Worm (Caenorhabditis elegans): ENCODE results near the gene srx-50.

DNA sequence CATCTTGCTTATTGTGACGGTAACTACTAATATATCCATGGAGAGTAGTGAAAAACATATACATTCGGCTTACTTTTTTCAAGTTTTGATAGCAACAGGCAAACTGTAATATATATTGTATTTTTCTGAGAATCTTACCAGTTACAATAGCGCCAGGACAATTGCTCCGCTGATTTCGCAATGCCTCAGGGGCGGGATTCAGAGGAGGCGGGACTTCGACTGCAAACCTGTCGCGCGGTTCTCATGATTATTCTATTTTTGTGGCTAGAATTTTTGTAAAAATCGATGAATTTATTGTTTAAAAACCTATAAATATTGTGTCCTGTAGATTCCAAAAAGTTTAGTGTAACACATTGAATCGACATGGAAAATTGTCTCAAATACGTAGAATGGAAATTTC is 26.8 kb upstream of the srx-50 start:
- TF ChIP-seq tab-1 (GFP tag; IDR thresholded peaks at IDR 0.05) = no peak
- no peak for TF ChIP-seq ztf-23 (GFP tag; IDR thresholded peaks at IDR 0.05)
- no peak for TF ChIP-seq ztf-29 (GFP tag; IDR thresholded peaks at IDR 0.05)
- no peak for TF ChIP-seq cog-1 (tag; optimal IDR thresholded peaks at IDR 0.05)
- TF ChIP-seq med-1 (GFP tag; optimal IDR thresholded peaks at IDR 0.05; ENCODE audit: insufficient read depth) = no peak
- no peak for TF ChIP-seq T22C8.4 (GFP tag; IDR thresholded peaks at IDR 0.05)
- TF ChIP-seq flt-1 (GFP tag; IDR thresholded peaks at IDR 0.05) = no peak
- TF ChIP-seq ref-1 (GFP tag; conservative IDR thresholded peaks at IDR 0.05) = no peak
- no peak for TF ChIP-seq klf-2 (GFP tag; conservative IDR thresholded peaks at IDR 0.05)

Measured in whole organism, midembryonic.